Worm (Caenorhabditis elegans): ENCODE results near the gene ubxn-2.

Gene ubxn-2

ce11 chrIV:2676281-2676680 is 49.3 kb downstream of the ubxn-2 start, which contains the start of gene Y94H6A.3 (continued):
- TF ChIP-seq cebp-1 (GFP tag; IDR thresholded peaks at IDR 0.05): no peak
- peak; percentile 79 for TF ChIP-seq cebp-1 (tag; optimal IDR thresholded peaks at IDR 0.05)
- TF ChIP-seq tbx-9 (tag; optimal IDR thresholded peaks at IDR 0.05; ENCODE audit: borderline replicate concordance): no peak
- TF ChIP-seq lir-1 (GFP tag; conservative IDR thresholded peaks at IDR 0.05): peak; percentile 55; the same call in 1 of the 2 replicates
- peak; percentile 72 for TF ChIP-seq C06A6.2 (GFP tag; conservative IDR thresholded peaks at IDR 0.05)
- TF ChIP-seq madf-8 (GFP tag; conservative IDR thresholded peaks at IDR 0.05): peak; percentile 36; the same call in 1 of the 2 replicates
- TF ChIP-seq Y53F4B.3 (GFP tag; IDR thresholded peaks at IDR 0.05): no peak
- TF ChIP-seq nhr-80 (tag; optimal IDR thresholded peaks at IDR 0.05): no peak
- TF ChIP-seq sea-2 (GFP tag; IDR thresholded peaks at IDR 0.05): no peak
- TF ChIP-seq atf-7 (tag; optimal IDR thresholded peaks at IDR 0.05): peak; percentile 17
- peak; percentile 78 for TF ChIP-seq madf-6 (GFP tag; IDR thresholded peaks at IDR 0.05)
- TF ChIP-seq F57C9.4 (tag; optimal IDR thresholded peaks at IDR 0.05): no peak
- no peak for TF ChIP-seq F55B11.4 (tag; optimal IDR thresholded peaks at IDR 0.05; ENCODE audit: borderline replicate concordance, insufficient read depth)
- no peak for TF ChIP-seq ztf-25 (GFP tag; IDR thresholded peaks at IDR 0.05)
- TF ChIP-seq ZK185.1 (tag; optimal IDR thresholded peaks at IDR 0.05; ENCODE audit: poor library complexity, severe bottlenecking): no peak
- TF ChIP-seq akir-1 (GFP tag; optimal IDR thresholded peaks at IDR 0.05): no peak
- no peak for TF ChIP-seq ztf-22 (GFP tag; optimal IDR thresholded peaks at IDR 0.05)
- TF ChIP-seq ceh-79 (tag; optimal IDR thresholded peaks at IDR 0.05): no peak
- peak; percentile 61 for TF ChIP-seq repo-1 (tag; optimal IDR thresholded peaks at IDR 0.05)
- TF ChIP-seq ama-1 (optimal IDR thresholded peaks at IDR 0.05): no peak
- TF ChIP-seq ama-1 (GFP tag; optimal IDR thresholded peaks at IDR 0.05): no peak
- no peak for TF ChIP-seq F10E7.11 (tag; optimal IDR thresholded peaks at IDR 0.05)
- TF ChIP-seq B0035.1 (tag; optimal IDR thresholded peaks at IDR 0.05): no peak
- no peak for TF ChIP-seq somi-1 (GFP tag; optimal IDR thresholded peaks at IDR 0.05)
- TF ChIP-seq ceh-100 (GFP tag; IDR thresholded peaks at IDR 0.05): peak; percentile 64
- TF ChIP-seq dpl-1 (GFP tag; optimal IDR thresholded peaks at IDR 0.05): peak; percentile 88
- TF ChIP-seq lag-1 (GFP tag; IDR thresholded peaks at IDR 0.05): no peak
- no peak for TF ChIP-seq ztf-26 (tag; optimal IDR thresholded peaks at IDR 0.05)
- TF ChIP-seq hlh-26 (GFP tag; conservative IDR thresholded peaks at IDR 0.05): no peak
- peak; percentile 78 for TF ChIP-seq nfyb-1 (GFP tag; IDR thresholded peaks at IDR 0.05)
- TF ChIP-seq lin-54 (GFP tag; optimal IDR thresholded peaks at IDR 0.05): peak; percentile 98
- peak; percentile 50 for TF ChIP-seq gei-17 (GFP tag; optimal IDR thresholded peaks at IDR 0.05)
- no peak for TF ChIP-seq snpc-4 (GFP tag; optimal IDR thresholded peaks at IDR 0.05)
- TF ChIP-seq snpc-4 (tag; optimal IDR thresholded peaks at IDR 0.05): peak in 3 of 4 experiments; percentile 27 to 50 (median 41)
- peak; percentile 76 for TF ChIP-seq F33H1.4 (GFP tag; IDR thresholded peaks at IDR 0.05)
- TF ChIP-seq nhr-27 (tag; optimal IDR thresholded peaks at IDR 0.05): no peak
- TF ChIP-seq ceh-91 (GFP tag; IDR thresholded peaks at IDR 0.05): 0 out of 2 replicates have a peak, but pooled peaks have one; percentile 37
- no peak for TF ChIP-seq snpc-1.1 (tag; optimal IDR thresholded peaks at IDR 0.05; ENCODE audit: insufficient read depth)
- TF ChIP-seq let-526 (GFP tag; IDR thresholded peaks at IDR 0.05): no peak
- peak; percentile 47; the same call in 1 of the 2 replicates for TF ChIP-seq hsf-1 (GFP tag; IDR thresholded peaks at IDR 0.05)
- TF ChIP-seq Y79H2A.3 (GFP tag; conservative IDR thresholded peaks at IDR 0.05): no peak
- no peak for TF ChIP-seq B0261.1 (tag; optimal IDR thresholded peaks at IDR 0.05)
- no peak for TF ChIP-seq ceh-58 (GFP tag; IDR thresholded peaks at IDR 0.05)
- TF ChIP-seq ceh-40 (GFP tag; IDR thresholded peaks at IDR 0.05): no peak
- TF ChIP-seq egl-18 (GFP tag; IDR thresholded peaks at IDR 0.05): no peak
- TF ChIP-seq F39B2.1 (GFP tag; IDR thresholded peaks at IDR 0.05): no peak
- TF ChIP-seq dpff-1 (tag; optimal IDR thresholded peaks at IDR 0.05): no peak
